Worm (Caenorhabditis elegans): ENCODE measurements around the gene ZC506.1.
A peak's percentile ranks its signal among the peaks of the same experiment; 100 is the strongest.

The ZC506.1 gene

ce11 chrX:9958561-9958960, at the start of gene ZC506.1:
Gene ZC506.1 (plus strand): TSS chrX:9958960.
- TF ChIP-seq daf-16 (GFP tag; optimal IDR thresholded peaks at IDR 0.05) (peak; percentile 43 to 67), daf-16 (tag; optimal IDR thresholded peaks at IDR 0.05) (peak; percentile 87), daf-12 (tag; optimal IDR thresholded peaks at IDR 0.05) (no peak), pqm-1 (tag; optimal IDR thresholded peaks at IDR 0.05) (peak; percentile 46), ztf-11 (tag; optimal IDR thresholded peaks at IDR 0.05) (no peak), nhr-48 (tag; optimal IDR thresholded peaks at IDR 0.05) (peak; percentile 87), T26A8.4 (GFP tag; IDR thresholded peaks at IDR 0.05) (peak; percentile 87), zip-2 (tag; optimal IDR thresholded peaks at IDR 0.05) (peak; percentile 45), mdl-1 (tag; optimal IDR thresholded peaks at IDR 0.05) (peak; percentile 75 to 92), lin-39 (tag; optimal IDR thresholded peaks at IDR 0.05) (no peak), dmd-8 (GFP tag; IDR thresholded peaks at IDR 0.05) (0 out of 2 replicates have a peak, but pooled peaks have one; percentile 42), ceh-44 (GFP tag; IDR thresholded peaks at IDR 0.05) (no peak), Y105C5A.15 (GFP tag; IDR thresholded peaks at IDR 0.05) (no peak), nhr-10 (tag; optimal IDR thresholded peaks at IDR 0.05) (peak; percentile 86), nhr-25 (tag; optimal IDR thresholded peaks at IDR 0.05; ENCODE audit: borderline replicate concordance, insufficient read depth) (peak; percentile 90), skn-1 (tag; optimal IDR thresholded peaks at IDR 0.05) (no peak), daf-8 (GFP tag; IDR thresholded peaks at IDR 0.05) (no peak), F37D6.2 (tag; optimal IDR thresholded peaks at IDR 0.05) (peak; percentile 83), tra-1 (GFP tag; IDR thresholded peaks at IDR 0.05) (peak; percentile 93), zfp-3 (GFP tag; conservative IDR thresholded peaks at IDR 0.05) (peak; percentile 79), rbr-2 (tag; optimal IDR thresholded peaks at IDR 0.05) (peak; percentile 97), snpc-4 (tag; optimal IDR thresholded peaks at IDR 0.05) (no peak), mxl-2 (GFP tag; conservative IDR thresholded peaks at IDR 0.05) (peak; percentile 74; the same call in 1 of the 2 replicates), ZK337.2 (GFP tag; IDR thresholded peaks at IDR 0.05) (no peak), zfp-2 (tag; optimal IDR thresholded peaks at IDR 0.05) (peak; percentile 9), Y75B8A.6 (GFP tag; IDR thresholded peaks at IDR 0.05) (peak; percentile 64; the same call in 1 of the 2 replicates), lin-1 (GFP tag; IDR thresholded peaks at IDR 0.05) (peak; percentile 65; the same call in 1 of the 2 replicates), T20F7.1 (GFP tag; optimal IDR thresholded peaks at IDR 0.05) (peak; percentile 84), ceh-20 (GFP tag; IDR thresholded peaks at IDR 0.05) (peak; percentile 76; the same call in 1 of the 2 replicates), spr-1 (tag; optimal IDR thresholded peaks at IDR 0.05) (peak; percentile 91), ctbp-1 (GFP tag; IDR thresholded peaks at IDR 0.05) (peak; percentile 92), saeg-2 (GFP tag; IDR thresholded peaks at IDR 0.05) (peak; percentile 68; the same call in 1 of the 2 replicates), F44E2.7 (GFP tag; IDR thresholded peaks at IDR 0.05) (no peak), php-3 (GFP tag; IDR thresholded peaks at IDR 0.05) (peak; percentile 64), aly-2 (tag; optimal IDR thresholded peaks at IDR 0.05) (peak; percentile 1), zag-1 (tag; optimal IDR thresholded peaks at IDR 0.05) (no peak), F10B5.3 (tag; optimal IDR thresholded peaks at IDR 0.05) (peak; percentile 65), jun-1 (tag; optimal IDR thresholded peaks at IDR 0.05) (peak; percentile 92), nhr-42 (GFP tag; IDR thresholded peaks at IDR 0.05) (peak; percentile 89), ceh-28 (tag; optimal IDR thresholded peaks at IDR 0.05) (peak; percentile 84), gei-8 (GFP tag; optimal IDR thresholded peaks at IDR 0.05) (peak; percentile 22), lim-7 (GFP tag; IDR thresholded peaks at IDR 0.05) (no peak), nhr-76 (tag; optimal IDR thresholded peaks at IDR 0.05) (peak; percentile 51), lin-29 (GFP tag; IDR thresholded peaks at IDR 0.05) (0 out of 2 replicates have a peak, but pooled peaks have one; percentile 11), cey-2 (tag; optimal IDR thresholded peaks at IDR 0.05; ENCODE audit: borderline replicate concordance, insufficient read depth) (no peak), egl-43 (GFP tag; IDR thresholded peaks at IDR 0.05) (peak; percentile 91), set-16 (GFP tag; IDR thresholded peaks at IDR 0.05) (peak; percentile 54), hlh-11 (tag; optimal IDR thresholded peaks at IDR 0.05) (peak; percentile 98), ceh-82 (tag; optimal IDR thresholded peaks at IDR 0.05) (no peak), dpl-1 (GFP tag; optimal IDR thresholded peaks at IDR 0.05) (peak; percentile 62), attf-4 (tag; optimal IDR thresholded peaks at IDR 0.05) (no peak), ces-1 (GFP tag; optimal IDR thresholded peaks at IDR 0.05) (no peak)
